Worm (Caenorhabditis elegans): ENCODE data around the gene lmd-4.

DNA sequence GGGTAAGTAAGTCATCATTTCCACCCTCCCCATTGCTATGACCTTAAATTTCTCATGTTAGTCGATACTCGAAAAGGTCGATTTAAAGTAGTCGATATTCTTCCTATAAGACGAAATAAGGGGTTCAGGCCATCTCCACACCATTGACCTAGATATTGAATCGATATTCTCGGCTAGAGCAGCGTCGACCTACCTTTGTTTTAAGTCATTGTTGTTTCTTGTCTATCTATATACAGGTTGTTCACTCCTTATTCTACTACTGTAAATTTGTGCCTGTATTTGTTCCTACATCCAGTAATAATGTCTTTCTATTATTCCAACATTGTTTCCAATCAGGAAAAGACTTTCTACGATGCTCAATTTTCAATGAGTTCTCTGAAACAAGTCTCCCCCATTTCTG, 6.1 kb upstream of the lmd-4 start, which contains the start of gene F10G2.4:
- no peak for TF ChIP-seq flt-1 (GFP tag; IDR thresholded peaks at IDR 0.05)
- no peak for TF ChIP-seq tab-1 (GFP tag; IDR thresholded peaks at IDR 0.05)
- TF ChIP-seq cog-1 (tag; optimal IDR thresholded peaks at IDR 0.05), result no peak
- no peak for TF ChIP-seq ref-1 (GFP tag; conservative IDR thresholded peaks at IDR 0.05)
